Fruit fly (Drosophila melanogaster) whole organism, embryonic: ENCODE data around the gene CG11980.

Experiments
- Atf3 ChIP-seq: fragments of 200-800 bp; sonication (Bioruptor generic); optimal IDR thresholded peaks from 3 replicates; lab custom pipeline; 2016; ENCODE audit warnings: missing biosample characterization, missing genetic modification characterization
- CG11247 ChIP-seq: fragments of 200-800 bp; sonication (Bioruptor generic); IDR thresholded peaks from 2 replicates; pipeline ENCODE4 v1.3.6; 2022; ENCODE audit warnings: missing biosample characterization, missing genetic modification characterization
- CG12299 ChIP-seq: fragments of 200-800 bp; sonication (Bioruptor generic); optimal IDR thresholded peaks from 2 replicates; lab custom pipeline; 2018; ENCODE audit warnings: missing biosample characterization, mild to moderate bottlenecking, missing genetic modification characterization
- CG12942 ChIP-seq: fragments of 200-800 bp; sonication (Bioruptor generic); optimal IDR thresholded peaks from 3 replicates; lab custom pipeline; 2016; ENCODE audit warnings: missing biosample characterization, missing genetic modification characterization
- CG13424 ChIP-seq: fragments of 200-800 bp; sonication (Bioruptor generic); optimal IDR thresholded peaks from 2 replicates; lab custom pipeline; 2019; ENCODE audit warnings: missing biosample characterization, mild to moderate bottlenecking, missing genetic modification characterization, moderate library complexity
- CG13775 ChIP-seq: fragments of 200-800 bp; sonication (Bioruptor generic); optimal IDR thresholded peaks from 3 replicates; lab custom pipeline; 2017; ENCODE audit warnings: missing biosample characterization, mild to moderate bottlenecking, missing genetic modification characterization
- CG15514 ChIP-seq: fragments of 200-800 bp; sonication (Bioruptor generic); optimal IDR thresholded peaks from 3 replicates; lab custom pipeline; 2017; ENCODE audit warnings: missing biosample characterization, missing genetic modification characterization, mild to moderate bottlenecking, moderate library complexity, missing genetic modification reagents
- CG17385 ChIP-seq: fragments of 200-800 bp; sonication (Bioruptor generic); optimal IDR thresholded peaks from 3 replicates; lab custom pipeline; 2018; ENCODE audit warnings: missing biosample characterization, mild to moderate bottlenecking, missing genetic modification characterization
- CG17568 ChIP-seq: fragments of 200-800 bp; sonication (Bioruptor generic); optimal IDR thresholded peaks from 2 replicates; lab custom pipeline; 2018; ENCODE audit warnings: missing biosample characterization, mild to moderate bottlenecking, missing genetic modification characterization, moderate library complexity
- CG17612 ChIP-seq: fragments of 200-800 bp; sonication (Bioruptor generic); IDR thresholded peaks from 2 replicates; pipeline ENCODE4 v1.3.6; 2022; ENCODE audit warnings: missing biosample characterization, missing genetic modification characterization
- CG18476 ChIP-seq: fragments of 200-800 bp; sonication (Bioruptor generic); optimal IDR thresholded peaks from 2 replicates; lab custom pipeline; 2016; ENCODE audit warnings: missing biosample characterization, mild to moderate bottlenecking, missing genetic modification characterization
- CG2202 ChIP-seq: fragments of 200-800 bp; sonication (Bioruptor generic); optimal IDR thresholded peaks from 2 replicates; lab custom pipeline; 2018; ENCODE audit warnings: missing biosample characterization, mild to moderate bottlenecking, missing genetic modification characterization
- CG34422 ChIP-seq: fragments of 200-800 bp; sonication (Bioruptor generic); IDR thresholded peaks from 3 replicates; pipeline ENCODE4 v1.3.6; 2022; ENCODE audit warnings: missing biosample characterization, missing genetic modification characterization
- CG3847 ChIP-seq: fragments of 200-800 bp; sonication (Bioruptor generic); IDR thresholded peaks from 2 replicates; pipeline ENCODE4 v1.3.6; 2022; ENCODE audit warnings: missing biosample characterization, missing genetic modification characterization
- CG4730 ChIP-seq: fragments of 200-800 bp; sonication (Bioruptor generic); IDR thresholded peaks from 2 replicates; pipeline ENCODE4 v1.3.6; 2022; ENCODE audit warnings: missing biosample characterization, missing genetic modification characterization
- CG6272 ChIP-seq: fragments of 200-800 bp; sonication (Bioruptor generic); IDR thresholded peaks from 2 replicates; pipeline ENCODE4 v1.3.6; 2022; ENCODE audit warnings: missing biosample characterization, missing genetic modification characterization
- CG6813 ChIP-seq: fragments of 200-800 bp; sonication (Bioruptor generic); optimal IDR thresholded peaks from 2 replicates; lab custom pipeline; 2017; ENCODE audit warnings: missing biosample characterization, missing genetic modification characterization, mild to moderate bottlenecking, moderate library complexity, missing genetic modification reagents
- CG7357 ChIP-seq: fragments of 200-800 bp; sonication (Bioruptor generic); IDR thresholded peaks from 3 replicates; pipeline ENCODE4 v1.3.6; 2022; ENCODE audit warnings: missing biosample characterization, missing genetic modification characterization
- CG8089 ChIP-seq: fragments of 200-800 bp; sonication (Bioruptor generic); optimal IDR thresholded peaks from 3 replicates; lab custom pipeline; 2016; ENCODE audit warnings: missing biosample characterization, missing genetic modification characterization
- CG8478 ChIP-seq: fragments of >200 bp; optimal IDR thresholded peaks from 2 replicates; lab custom pipeline; 2018
- Chrac-16 ChIP-seq: fragments of 200-800 bp; sonication (Bioruptor generic); optimal IDR thresholded peaks from 3 replicates; lab custom pipeline; 2016; ENCODE audit warnings: missing biosample characterization, missing genetic modification characterization
- HHEX ChIP-seq: fragments of 200-800 bp; sonication (Bioruptor generic); optimal IDR thresholded peaks from 3 replicates; lab custom pipeline; 2017; ENCODE audit warnings: missing biosample characterization, mild to moderate bottlenecking, missing genetic modification characterization, missing genetic modification reagents
- HLHmδ ChIP-seq: fragments of 200-800 bp; sonication (Bioruptor generic); optimal IDR thresholded peaks from 2 replicates; lab custom pipeline; 2018; ENCODE audit warnings: missing biosample characterization, mild to moderate bottlenecking, missing genetic modification characterization, moderate library complexity
- Hand ChIP-seq: fragments of 200-800 bp; sonication (Bioruptor generic); optimal IDR thresholded peaks from 2 replicates; lab custom pipeline; 2017; ENCODE audit warnings: mild to moderate bottlenecking, missing biosample characterization, missing genetic modification reagents, missing genetic modification characterization
- Meics ChIP-seq: fragments of 200-800 bp; sonication (Bioruptor generic); optimal IDR thresholded peaks from 2 replicates; lab custom pipeline; 2017; ENCODE audit warnings: missing biosample characterization, mild to moderate bottlenecking, missing genetic modification characterization
- Nf-YB ChIP-seq: fragments of 200-800 bp; sonication (Bioruptor generic); optimal IDR thresholded peaks from 3 replicates; lab custom pipeline; 2019; ENCODE audit warnings: missing biosample characterization, mild to moderate bottlenecking, missing genetic modification characterization, moderate library complexity
- Six4 ChIP-seq: fragments of 200-800 bp; sonication (Bioruptor generic); optimal IDR thresholded peaks from 2 replicates; lab custom pipeline; 2016; ENCODE audit warnings: missing biosample characterization, missing genetic modification characterization
- ac ChIP-seq: fragments of 200-800 bp; sonication (Bioruptor generic); optimal IDR thresholded peaks from 3 replicates; lab custom pipeline; 2017; ENCODE audit warnings: missing biosample characterization, mild to moderate bottlenecking, missing genetic modification characterization
- aop ChIP-seq: fragments of 200-800 bp; sonication (Bioruptor generic); IDR thresholded peaks from 2 replicates; pipeline ENCODE4 v1.3.6; 2022; ENCODE audit warnings: missing biosample characterization, missing genetic modification characterization
- ap ChIP-seq: fragments of 200-800 bp; sonication (Bioruptor generic); IDR thresholded peaks from 2 replicates; pipeline ENCODE4 v1.3.6; 2022; ENCODE audit warnings: missing biosample characterization, missing genetic modification characterization
- bsh ChIP-seq, 2 experiments: fragments of 200-800 bp; sonication (Bioruptor generic); optimal IDR thresholded peaks; 2 replicates each; lab custom pipeline; 2017 to 2018; ENCODE audit warnings: mild to moderate bottlenecking in 2 of 2, missing biosample characterization in 2 of 2, missing genetic modification characterization in 2 of 2, moderate library complexity in 1 of 2
- disco-r ChIP-seq: fragments of 200-800 bp; sonication (Bioruptor generic); optimal IDR thresholded peaks from 2 replicates; lab custom pipeline; 2016; ENCODE audit warnings: missing biosample characterization, missing genetic modification characterization
- eve ChIP-seq, 2 experiments: fragments of >200 bp; optimal IDR thresholded peaks; 2 replicates each; lab custom pipeline; 2017; ENCODE audit warnings: missing biosample characterization in 2 of 2, missing genetic modification characterization in 2 of 2
- ftz-f1 ChIP-seq: fragments of 200-800 bp; sonication (Bioruptor generic); optimal IDR thresholded peaks from 2 replicates; lab custom pipeline; 2016; ENCODE audit warnings: missing biosample characterization, missing genetic modification characterization
- gsb ChIP-seq: fragments of 200-800 bp; sonication (Bioruptor generic); IDR thresholded peaks from 2 replicates; pipeline ENCODE4 v1.3.6; 2022; ENCODE audit warnings: missing biosample characterization, missing genetic modification characterization
- gsb-n ChIP-seq: fragments of 200-800 bp; sonication (Bioruptor generic); optimal IDR thresholded peaks from 3 replicates; lab custom pipeline; 2018; ENCODE audit warnings: missing biosample characterization, mild to moderate bottlenecking, missing genetic modification characterization
- klu ChIP-seq: fragments of 200-800 bp; sonication (Bioruptor generic); IDR thresholded peaks from 2 replicates; pipeline ENCODE4 v1.3.6; 2022; ENCODE audit warnings: missing biosample characterization, missing genetic modification characterization
- nerfin-2 ChIP-seq: fragments of 200-800 bp; sonication (Bioruptor generic); IDR thresholded peaks from 2 replicates; pipeline ENCODE4 v1.3.6; 2022; ENCODE audit warnings: missing biosample characterization, missing genetic modification characterization; ENCODE audit not compliant: partially characterized antibody
- org-1 ChIP-seq: fragments of 200-800 bp; sonication (Bioruptor generic); optimal IDR thresholded peaks from 2 replicates; lab custom pipeline; 2017; ENCODE audit warnings: missing biosample characterization, missing genetic modification characterization
- pan ChIP-seq, 4 experiments: fragments of >200 bp in 3 of 4; fragments of 200-800 bp in 1 of 4; sonication (Bioruptor generic) in 1 of 4; optimal IDR thresholded peaks in 3 of 4; IDR thresholded peaks in 1 of 4; 2 replicates each; pipeline versions ENCODE4 v1.3.6 to Lab custom; 2017 to 2022; ENCODE audit warnings: missing biosample characterization in 2 of 4, missing genetic modification characterization in 2 of 4, mixed read lengths in 1 of 4
- run ChIP-seq: fragments of 200-800 bp; sonication (Bioruptor generic); optimal IDR thresholded peaks from 3 replicates; lab custom pipeline; 2018; ENCODE audit warnings: missing biosample characterization, mild to moderate bottlenecking, missing genetic modification characterization
- sd ChIP-seq: fragments of 200-800 bp; sonication (Bioruptor generic); optimal IDR thresholded peaks from 3 replicates; lab custom pipeline; 2018; ENCODE audit warnings: missing biosample characterization, mild to moderate bottlenecking, missing genetic modification characterization, moderate library complexity
- sima ChIP-seq: fragments of 200-800 bp; sonication (Bioruptor generic); optimal IDR thresholded peaks from 2 replicates; lab custom pipeline; 2016; ENCODE audit warnings: missing biosample characterization, missing genetic modification characterization
- slou ChIP-seq: fragments of 200-800 bp; sonication (Bioruptor generic); optimal IDR thresholded peaks from 3 replicates; lab custom pipeline; 2016; ENCODE audit warnings: missing biosample characterization, missing genetic modification characterization
- slp2 ChIP-seq: fragments of 200-800 bp; sonication (Bioruptor generic); optimal IDR thresholded peaks from 2 replicates; lab custom pipeline; 2016; ENCODE audit warnings: missing biosample characterization, missing genetic modification characterization
- so ChIP-seq: fragments of 200-800 bp; sonication (Bioruptor generic); IDR thresholded peaks from 3 replicates; pipeline ENCODE4 v1.3.6; 2022; ENCODE audit warnings: missing biosample characterization, missing genetic modification characterization
- tio ChIP-seq: fragments of 200-800 bp; sonication (Bioruptor generic); optimal IDR thresholded peaks from 2 replicates; lab custom pipeline; 2017; ENCODE audit warnings: missing biosample characterization, missing genetic modification characterization, inconsistent platforms
- tup ChIP-seq: fragments of 200-800 bp; sonication (Bioruptor generic); optimal IDR thresholded peaks from 2 replicates; lab custom pipeline; 2016; ENCODE audit warnings: missing biosample characterization, mild to moderate bottlenecking, missing genetic modification characterization, moderate library complexity
- unpg ChIP-seq: fragments of 200-800 bp; sonication (Bioruptor generic); optimal IDR thresholded peaks from 3 replicates; lab custom pipeline; 2018; ENCODE audit warnings: missing biosample characterization, mild to moderate bottlenecking, missing genetic modification characterization, moderate library complexity
- usp ChIP-seq: fragments of >200 bp; optimal IDR thresholded peaks from 2 replicates; lab custom pipeline; 2017; ENCODE audit warnings: missing biosample characterization, missing genetic modification characterization
- vfl ChIP-seq: fragments of 200-800 bp; sonication (Bioruptor generic); optimal IDR thresholded peaks from 2 replicates; lab custom pipeline; 2016; ENCODE audit warnings: missing biosample characterization, missing genetic modification characterization
- vvl ChIP-seq: fragments of 200-800 bp; sonication (Bioruptor generic); IDR thresholded peaks from 2 replicates; pipeline ENCODE4 v1.3.6; 2022; ENCODE audit warnings: missing biosample characterization, missing genetic modification characterization

CG11980 gene

DNA sequence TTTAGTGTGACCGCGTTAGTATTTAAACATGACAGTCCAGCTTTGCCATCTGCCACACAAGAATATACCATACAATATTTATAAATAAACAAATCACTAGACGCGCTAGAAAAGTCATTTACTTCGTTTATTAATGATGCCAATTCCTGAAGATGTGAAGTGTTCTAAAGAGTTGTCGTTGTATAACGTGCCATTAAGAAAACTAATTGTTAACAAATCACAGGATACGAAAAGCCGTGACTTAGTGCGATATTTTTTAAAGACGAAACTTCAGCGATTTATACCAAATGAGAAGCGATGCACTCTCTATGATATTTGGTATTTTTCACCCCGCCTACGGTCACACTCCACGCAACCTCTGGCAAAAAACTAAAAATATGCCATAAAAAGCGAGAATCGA, 35.6 kb downstream of the CG11980 start, which contains the start of gene neur (continued):
- TF ChIP-seq tio (GFP tag; lab: Kevin White, UChicago) (no peak), eve (GFP tag; optimal IDR thresholded peaks at IDR 0.05; lab: Kevin White, UChicago) (no peak), CG13424 (peak; percentile 23), sd (tag; lab: Kevin White, UChicago) (no peak), CG17568 (GFP tag; lab: Kevin White, UChicago) (no peak), CG15514 (GFP tag; lab: Kevin White, UChicago) (peak; percentile 51), usp (GFP tag; lab: Kevin White, UChicago) (no peak), Chrac-16 (no peak), ftz-f1 (GFP tag; lab: Kevin White, UChicago) (no peak), tup (no peak), Atf3 (GFP tag; lab: Kevin White, UChicago) (no peak), CG3847 (GFP tag; lab: Robert Waterston, UW) (peak; percentile 29), CG13775 (GFP tag; lab: Kevin White, UChicago) (peak; percentile 28), CG2202 (tag; lab: Kevin White, UChicago) (no peak), Meics (GFP tag; lab: Kevin White, UChicago) (peak; percentile 18), CG6272 (no peak), CG8089 (no peak), bsh (GFP tag; optimal IDR thresholded peaks at IDR 0.05; lab: Kevin White, UChicago) (no peak), klu (GFP tag; lab: Robert Waterston, UW) (no peak), ac (GFP tag; lab: Kevin White, UChicago) (no peak), Hand (GFP tag; lab: Kevin White, UChicago) (no peak), unpg (GFP tag; lab: Kevin White, UChicago) (no peak), CG12299 (no peak), CG6813 (GFP tag; lab: Kevin White, UChicago) (no peak), CG11247 (GFP tag; lab: Robert Waterston, UW) (no peak), CG17385 (GFP tag; lab: Kevin White, UChicago) (no peak), run (tag; lab: Kevin White, UChicago) (no peak), slp2 (no peak), vvl (GFP tag; lab: Robert Waterston, UW) (no peak; the same call in 1 of the 2 replicates), CG8478 (lab: Kevin White, UChicago) (no peak), CG34422 (peak; percentile 54; the same call in 1 of the 3 replicates), gsb-n (tag; lab: Kevin White, UChicago) (peak; percentile 31), disco-r (GFP tag; lab: Kevin White, UChicago) (no peak), slou (GFP tag; lab: Kevin White, UChicago) (no peak), Six4 (GFP tag; lab: Kevin White, UChicago) (no peak), sima (no peak), HHEX (GFP tag; lab: Kevin White, UChicago) (no peak), nerfin-2 (GFP tag; lab: Robert Waterston, UW) (0 out of 2 replicates have a peak, but pooled peaks have one; percentile 13), vfl (GFP tag; lab: Kevin White, UChicago) (no peak), CG18476 (GFP tag; lab: Kevin White, UChicago) (no peak), org-1 (GFP tag; lab: Kevin White, UChicago) (no peak), ap (no peak), CG7357 (GFP tag; lab: Robert Waterston, UW) (no peak), CG17612 (no peak), Nf-YB (GFP tag; lab: Kevin White, UChicago) (peak; percentile 23), CG12942 (GFP tag; lab: Kevin White, UChicago) (no peak), so (GFP tag; lab: Robert Waterston, UW) (no peak), gsb (GFP tag; lab: Robert Waterston, UW) (no peak), aop (GFP tag; lab: Robert Waterston, UW) (no peak), CG4730 (GFP tag; lab: Robert Waterston, UW) (no peak), pan (optimal IDR thresholded peaks at IDR 0.05; lab: Kevin White, UChicago) (no peak), pan (GFP tag; optimal IDR thresholded peaks at IDR 0.05 in 1 of 2, IDR thresholded peaks at IDR 0.05 in 1 of 2) (no peak), HLHmδ (GFP tag; lab: Kevin White, UChicago) (no peak)
